Fruit fly (Drosophila melanogaster) whole organism, pupa: ENCODE measurements around the gene Nepl18.

Experiments used
- CG10348 ChIP-seq: fragments of 200-800 bp; sonication (Bioruptor generic); IDR thresholded peaks from 2 replicates; pipeline ENCODE4 v1.3.6; 2022; ENCODE audit warnings: missing biosample characterization, missing genetic modification characterization
- CG12605 ChIP-seq: fragments of 200-800 bp; sonication (Bioruptor generic); IDR thresholded peaks from 2 replicates; pipeline ENCODE4 v1.3.6; 2022; ENCODE audit warnings: missing biosample characterization, missing genetic modification characterization
- CG13204 ChIP-seq: fragments of 200-800 bp; sonication (Bioruptor generic); optimal IDR thresholded peaks from 2 replicates; lab custom pipeline; 2018; ENCODE audit warnings: missing biosample characterization, mild to moderate bottlenecking, missing genetic modification characterization, moderate library complexity
- CG14655 ChIP-seq: fragments of 200-800 bp; sonication (Bioruptor generic); optimal IDR thresholded peaks from 3 replicates; lab custom pipeline; 2017; ENCODE audit warnings: mild to moderate bottlenecking, missing biosample characterization, missing genetic modification reagents, missing genetic modification characterization
- CG15710 ChIP-seq: fragments of 200-800 bp; sonication (Bioruptor generic); optimal IDR thresholded peaks from 2 replicates; lab custom pipeline; 2018; ENCODE audit warnings: missing biosample characterization, mild to moderate bottlenecking, missing genetic modification characterization, moderate library complexity
- CG17806 ChIP-seq: fragments of 200-800 bp; sonication (Bioruptor generic); optimal IDR thresholded peaks from 2 replicates; lab custom pipeline; 2018; ENCODE audit warnings: missing biosample characterization, mild to moderate bottlenecking, missing genetic modification characterization, moderate library complexity
- CG32121 ChIP-seq: fragments of 200-800 bp; sonication (Bioruptor generic); IDR thresholded peaks from 2 replicates; pipeline ENCODE4 v1.3.6; 2022; ENCODE audit warnings: missing biosample characterization, missing genetic modification characterization
- CG34367 ChIP-seq: fragments of 200-800 bp; sonication (Bioruptor generic); optimal IDR thresholded peaks from 2 replicates; lab custom pipeline; 2018; ENCODE audit warnings: missing biosample characterization, mild to moderate bottlenecking, missing genetic modification characterization
- CG4496 ChIP-seq: fragments of 200-800 bp; sonication (Bioruptor generic); IDR thresholded peaks from 3 replicates; pipeline ENCODE4 v1.3.6; 2022; ENCODE audit warnings: missing biosample characterization, missing genetic modification characterization
- CG8159 ChIP-seq: fragments of 200-800 bp; sonication (Bioruptor generic); optimal IDR thresholded peaks from 3 replicates; lab custom pipeline; 2018; ENCODE audit warnings: missing biosample characterization, mild to moderate bottlenecking, missing genetic modification characterization, moderate library complexity
- CG8301 ChIP-seq: fragments of 200-800 bp; sonication (Bioruptor generic); optimal IDR thresholded peaks from 2 replicates; lab custom pipeline; 2018; ENCODE audit warnings: missing biosample characterization, mild to moderate bottlenecking, missing genetic modification characterization
- CG9948 ChIP-seq: fragments of 200-800 bp; sonication (Bioruptor generic); optimal IDR thresholded peaks from 2 replicates; lab custom pipeline; 2018; ENCODE audit warnings: missing biosample characterization, mild to moderate bottlenecking, missing genetic modification characterization, moderate library complexity
- D1 ChIP-seq: fragments of 200-800 bp; sonication (Bioruptor generic); optimal IDR thresholded peaks from 2 replicates; lab custom pipeline; 2018; ENCODE audit warnings: missing biosample characterization, mild to moderate bottlenecking, missing genetic modification characterization, moderate library complexity
- EcR ChIP-seq: fragments of 200-800 bp; sonication (Bioruptor generic); optimal IDR thresholded peaks from 3 replicates; lab custom pipeline; 2019; ENCODE audit warnings: missing biosample characterization, missing genetic modification characterization, mild to moderate bottlenecking, moderate library complexity, missing genetic modification reagents
- Ets98B ChIP-seq: fragments of 200-800 bp; sonication (Bioruptor generic); IDR thresholded peaks from 2 replicates; pipeline ENCODE4 v1.3.6; 2022; ENCODE audit warnings: missing biosample characterization, missing genetic modification characterization
- Pif1A ChIP-seq: fragments of 200-800 bp; sonication (Bioruptor generic); optimal IDR thresholded peaks from 3 replicates; lab custom pipeline; 2016; ENCODE audit warnings: missing biosample characterization, missing genetic modification characterization
- Pif1B ChIP-seq: fragments of 200-800 bp; sonication (Bioruptor generic); optimal IDR thresholded peaks from 3 replicates; lab custom pipeline; 2016; ENCODE audit warnings: missing biosample characterization, missing genetic modification characterization
- Snoo ChIP-seq: fragments of 200-800 bp; sonication (Bioruptor generic); optimal IDR thresholded peaks from 3 replicates; lab custom pipeline; 2017; ENCODE audit warnings: missing biosample characterization, mild to moderate bottlenecking, missing genetic modification characterization, inconsistent platforms
- fd96Ca ChIP-seq: fragments of 200-800 bp; sonication (Bioruptor generic); IDR thresholded peaks from 3 replicates; pipeline ENCODE4 v1.3.6; 2022; ENCODE audit warnings: missing biosample characterization, missing genetic modification characterization
- gl ChIP-seq: fragments of 200-800 bp; sonication (Bioruptor generic); optimal IDR thresholded peaks from 2 replicates; lab custom pipeline; 2018; ENCODE audit warnings: missing biosample characterization, mild to moderate bottlenecking, missing genetic modification characterization
- rn ChIP-seq: fragments of 200-800 bp; sonication (Bioruptor generic); IDR thresholded peaks from 2 replicates; pipeline ENCODE4 v1.3.6; 2022; ENCODE audit warnings: missing biosample characterization, missing genetic modification characterization

Nepl18 gene

dm6 chr3R:28904816-28905435, 29.5 kb downstream of the Nepl18 start:
- TF ChIP-seq CG32121 (GFP tag; lab: Robert Waterston, UW) = peak; percentile 77
- peak; percentile 11 for TF ChIP-seq Pif1A
- TF ChIP-seq fd96Ca (GFP tag; lab: Robert Waterston, UW) = peak; percentile 89
- TF ChIP-seq CG4496 (GFP tag; lab: Robert Waterston, UW) = peak; percentile 76; the same call in 2 of the 3 replicates
- TF ChIP-seq CG12605 (GFP tag; lab: Robert Waterston, UW) = peak; percentile 66
- peak; percentile 80 for TF ChIP-seq Ets98B (GFP tag; lab: Robert Waterston, UW)
- no peak for TF ChIP-seq CG13204 (GFP tag; lab: Kevin White, UChicago)
- TF ChIP-seq D1 (tag; lab: Kevin White, UChicago) = no peak
- peak; percentile 52 for TF ChIP-seq CG14655 (GFP tag; lab: Kevin White, UChicago)
- peak; percentile 50 for TF ChIP-seq CG8301 (tag; lab: Kevin White, UChicago)
- no peak for TF ChIP-seq EcR
- TF ChIP-seq CG34367 (tag; lab: Kevin White, UChicago) = no peak
- TF ChIP-seq CG17806 (tag; lab: Kevin White, UChicago) = no peak
- TF ChIP-seq CG15710 = no peak
- peak; percentile 51; the same call in 1 of the 2 replicates for TF ChIP-seq rn (GFP tag; lab: Robert Waterston, UW)
- TF ChIP-seq gl = no peak

- TF ChIP-seq fd96Ca (GFP tag; lab: Robert Waterston, UW) = peak; percentile 89
- peak; percentile 86 for TF ChIP-seq CG32121 (GFP tag; lab: Robert Waterston, UW)
- no peak for TF ChIP-seq rn (GFP tag; lab: Robert Waterston, UW)
- TF ChIP-seq CG8159 = peak; percentile 24
- TF ChIP-seq CG13204 (GFP tag; lab: Kevin White, UChicago) = no peak
- peak; percentile 79 for TF ChIP-seq CG14655 (GFP tag; lab: Kevin White, UChicago)
- no peak for TF ChIP-seq Snoo
- TF ChIP-seq Ets98B (GFP tag; lab: Robert Waterston, UW) = peak; percentile 86
- TF ChIP-seq Pif1A = peak; percentile 65
- peak; percentile 88 for TF ChIP-seq CG4496 (GFP tag; lab: Robert Waterston, UW)
- peak; percentile 8 for TF ChIP-seq CG15710
- TF ChIP-seq Pif1B (GFP tag; lab: Kevin White, UChicago) = peak; percentile 62
- peak; percentile 46 for TF ChIP-seq CG17806 (tag; lab: Kevin White, UChicago)
- peak; percentile 74 for TF ChIP-seq CG8301 (tag; lab: Kevin White, UChicago)
- TF ChIP-seq gl = no peak
- peak; percentile 43; the same call in 1 of the 2 replicates for TF ChIP-seq CG12605 (GFP tag; lab: Robert Waterston, UW)
- no peak for TF ChIP-seq D1 (tag; lab: Kevin White, UChicago)
- peak; percentile 33 for TF ChIP-seq CG9948 (tag; lab: Kevin White, UChicago)
- TF ChIP-seq, all 21 proteins: peak for 13
These were observed 36.3 kb downstream of the Nepl18 start for dm6 chr3R:28911758-28912157.

dm6 chr3R:28913039-28913438, 37.6 kb downstream of the Nepl18 start:
- TF ChIP-seq CG15710 = no peak
- TF ChIP-seq CG8301 (tag; lab: Kevin White, UChicago) = peak; percentile 39
- TF ChIP-seq Pif1B (GFP tag; lab: Kevin White, UChicago) = no peak
- TF ChIP-seq Ets98B (GFP tag; lab: Robert Waterston, UW) = no peak
- TF ChIP-seq CG4496 (GFP tag; lab: Robert Waterston, UW) = no peak
- no peak for TF ChIP-seq EcR
- no peak for TF ChIP-seq CG34367 (tag; lab: Kevin White, UChicago)
- TF ChIP-seq Snoo = no peak
- no peak for TF ChIP-seq CG13204 (GFP tag; lab: Kevin White, UChicago)
- 0 out of 3 replicates have a peak, but pooled peaks have one; percentile 21 for TF ChIP-seq fd96Ca (GFP tag; lab: Robert Waterston, UW)
- TF ChIP-seq CG17806 (tag; lab: Kevin White, UChicago) = no peak
- TF ChIP-seq Pif1A = peak; percentile 1
- peak; percentile 53 for TF ChIP-seq gl
- TF ChIP-seq CG10348 (GFP tag; lab: Robert Waterston, UW) = no peak
- no peak for TF ChIP-seq CG9948 (tag; lab: Kevin White, UChicago)
- peak; percentile 30; the same call in 1 of the 2 replicates for TF ChIP-seq CG32121 (GFP tag; lab: Robert Waterston, UW)
- no peak for TF ChIP-seq CG8159
- TF ChIP-seq CG12605 (GFP tag; lab: Robert Waterston, UW) = no peak
- no peak for TF ChIP-seq rn (GFP tag; lab: Robert Waterston, UW)
- TF ChIP-seq CG14655 (GFP tag; lab: Kevin White, UChicago) = peak; percentile 27
- TF ChIP-seq D1 (tag; lab: Kevin White, UChicago) = no peak
- TF ChIP-seq, all 21 proteins: peak for 6

dm6 chr3R:28913890-28914750, 38.7 kb downstream of the Nepl18 start:
- TF ChIP-seq D1 (tag; lab: Kevin White, UChicago) = no peak
- no peak; the same call in 1 of the 2 replicates for TF ChIP-seq Ets98B (GFP tag; lab: Robert Waterston, UW)
- no peak for TF ChIP-seq fd96Ca (GFP tag; lab: Robert Waterston, UW)
- peak; percentile 49 for TF ChIP-seq Pif1A
- TF ChIP-seq CG32121 (GFP tag; lab: Robert Waterston, UW) = no peak
- peak; percentile 59 for TF ChIP-seq CG34367 (tag; lab: Kevin White, UChicago)
- TF ChIP-seq CG17806 (tag; lab: Kevin White, UChicago) = peak; percentile 48
- TF ChIP-seq CG9948 (tag; lab: Kevin White, UChicago) = no peak
- no peak for TF ChIP-seq Snoo
- TF ChIP-seq CG8159 = peak; percentile 53
- TF ChIP-seq CG12605 (GFP tag; lab: Robert Waterston, UW) = peak; percentile 71; the same call in 1 of the 2 replicates
- TF ChIP-seq CG14655 (GFP tag; lab: Kevin White, UChicago) = peak; percentile 72
- TF ChIP-seq CG15710 = peak; percentile 63
- TF ChIP-seq CG8301 (tag; lab: Kevin White, UChicago) = no peak
- TF ChIP-seq CG13204 (GFP tag; lab: Kevin White, UChicago) = peak; percentile 76
- no peak for TF ChIP-seq CG4496 (GFP tag; lab: Robert Waterston, UW)
- TF ChIP-seq EcR = peak; percentile 89
- TF ChIP-seq rn (GFP tag; lab: Robert Waterston, UW) = no peak
- no peak for TF ChIP-seq CG10348 (GFP tag; lab: Robert Waterston, UW)
- peak; percentile 90 for TF ChIP-seq gl
- TF ChIP-seq Pif1B (GFP tag; lab: Kevin White, UChicago) = no peak
